1 fruit fly cellular context compared by ENCODE assay signal in the genomic region with DNA sequence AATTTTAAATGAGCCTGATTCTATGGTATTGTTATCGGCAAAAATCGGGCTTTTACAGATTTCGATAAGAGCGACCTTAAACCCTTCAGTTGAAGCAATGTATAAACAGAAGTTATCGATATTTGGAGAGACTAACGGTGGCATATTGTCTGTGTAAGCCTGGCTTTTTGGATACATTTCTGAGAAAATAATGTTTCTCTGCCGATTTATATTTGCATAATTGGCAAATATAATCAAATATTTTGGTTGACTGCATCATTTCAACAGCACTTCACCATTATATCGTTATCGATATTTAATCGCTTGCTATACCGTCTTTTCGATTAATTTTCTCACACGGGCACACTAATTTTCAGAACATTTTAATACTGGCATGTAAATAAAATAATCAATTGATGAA.
TF ChIP-seq lines count a peak whose summit lies in the region.

TSS of gene CG16952 (plus strand) at position 341 of the 400 bp plus-strand sequence.

TF ChIP-seq in whole organism, embryonic, 481 proteins besides CTCF, POLR2A, EP300 and RAD21 (continued from another document):
- peak; percentile 93 for TF ChIP-seq Scr (GFP tag; IDR thresholded peaks at IDR 0.05; lab: Robert Waterston, UW; ENCODE audit: partially characterized antibody)
- no peak for TF ChIP-seq tin (GFP tag; optimal IDR thresholded peaks at IDR 0.05; lab: Kevin White, UChicago)
- no peak for TF ChIP-seq chn (GFP tag; optimal IDR thresholded peaks at IDR 0.05; lab: Kevin White, UChicago)
- TF ChIP-seq chm (GFP tag; IDR thresholded peaks at IDR 0.05; lab: Robert Waterston, UW) = no peak
- TF ChIP-seq PHDP (tag; optimal IDR thresholded peaks at IDR 0.05; lab: Kevin White, UChicago) = no peak
- TF ChIP-seq CG4282 (GFP tag; optimal IDR thresholded peaks at IDR 0.05; lab: Kevin White, UChicago) = no peak
- no peak for TF ChIP-seq B-H1 (GFP tag; IDR thresholded peaks at IDR 0.05; lab: Robert Waterston, UW)
- TF ChIP-seq CG17829 (tag; optimal IDR thresholded peaks at IDR 0.05; lab: Kevin White, UChicago) = peak; percentile 4
- no peak for TF ChIP-seq HLHmδ (GFP tag; optimal IDR thresholded peaks at IDR 0.05; lab: Kevin White, UChicago)
- peak; percentile 31 for TF ChIP-seq CG17802 (tag; optimal IDR thresholded peaks at IDR 0.05; lab: Kevin White, UChicago)
- TF ChIP-seq CG17912 (GFP tag; optimal IDR thresholded peaks at IDR 0.05; lab: Kevin White, UChicago) = no peak
- no peak for TF ChIP-seq pb (GFP tag; optimal IDR thresholded peaks at IDR 0.05; lab: Kevin White, UChicago)
- TF ChIP-seq E2f2 (GFP tag; IDR thresholded peaks at IDR 0.05; lab: Robert Waterston, UW) = peak; percentile 65
- TF ChIP-seq tna (GFP tag; IDR thresholded peaks at IDR 0.05; lab: Robert Waterston, UW; ENCODE audit: partially characterized antibody) = peak; percentile 93
- no peak for TF ChIP-seq Side (GFP tag; optimal IDR thresholded peaks at IDR 0.05; lab: Kevin White, UChicago)
- no peak for TF ChIP-seq gt (GFP tag; IDR thresholded peaks at IDR 0.05; lab: Robert Waterston, UW)
- peak; percentile 11 for TF ChIP-seq CG13775 (GFP tag; optimal IDR thresholded peaks at IDR 0.05; lab: Kevin White, UChicago)
- no peak for TF ChIP-seq CG11560 (tag; IDR thresholded peaks at IDR 0.05; lab: Robert Waterston, UW)
- peak; percentile 31 for TF ChIP-seq CG17186 (GFP tag; optimal IDR thresholded peaks at IDR 0.05; lab: Kevin White, UChicago)
- TF ChIP-seq Hr78 (GFP tag; optimal IDR thresholded peaks at IDR 0.05; lab: Kevin White, UChicago) = no peak
- no peak for TF ChIP-seq Camta (GFP tag; optimal IDR thresholded peaks at IDR 0.05; lab: Kevin White, UChicago)
- no peak for TF ChIP-seq CG2199 (GFP tag; IDR thresholded peaks at IDR 0.05; lab: Robert Waterston, UW)
- no peak for TF ChIP-seq Hr39 (optimal IDR thresholded peaks at IDR 0.05; lab: Kevin White, UChicago)
- TF ChIP-seq Bteb2 (GFP tag; optimal IDR thresholded peaks at IDR 0.05; lab: Kevin White, UChicago) = no peak
- TF ChIP-seq CG9876 (GFP tag; optimal IDR thresholded peaks at IDR 0.05; lab: Kevin White, UChicago) = no peak
- no peak for TF ChIP-seq CG31365 (tag; optimal IDR thresholded peaks at IDR 0.05; lab: Kevin White, UChicago)
- TF ChIP-seq otp (GFP tag; IDR thresholded peaks at IDR 0.05; lab: Robert Waterston, UW) = no peak
- no peak for TF ChIP-seq onecut (GFP tag; IDR thresholded peaks at IDR 0.05; lab: Robert Waterston, UW)
- no peak for TF ChIP-seq Nf-YB (GFP tag; optimal IDR thresholded peaks at IDR 0.05; lab: Kevin White, UChicago)
- no peak for TF ChIP-seq CG31224 (GFP tag; IDR thresholded peaks at IDR 0.05; lab: Robert Waterston, UW)
- TF ChIP-seq corto (GFP tag; optimal IDR thresholded peaks at IDR 0.05; lab: Kevin White, UChicago) = no peak
- TF ChIP-seq stc (GFP tag; IDR thresholded peaks at IDR 0.05; lab: Robert Waterston, UW) = no peak
- peak; percentile 57 for TF ChIP-seq CG12659 (GFP tag; optimal IDR thresholded peaks at IDR 0.05; lab: Kevin White, UChicago)
- no peak for TF ChIP-seq CG30403 (GFP tag; optimal IDR thresholded peaks at IDR 0.05; lab: Kevin White, UChicago)
- no peak for TF ChIP-seq CG6272 (GFP tag; IDR thresholded peaks at IDR 0.05; lab: Robert Waterston, UW)
- no peak for TF ChIP-seq Six4 (GFP tag; optimal IDR thresholded peaks at IDR 0.05; lab: Kevin White, UChicago)
- no peak for TF ChIP-seq nau (GFP tag; optimal IDR thresholded peaks at IDR 0.05; lab: Kevin White, UChicago)
- TF ChIP-seq CG1529 (GFP tag; optimal IDR thresholded peaks at IDR 0.05; lab: Kevin White, UChicago) = no peak
